Fruit fly (Drosophila melanogaster): ENCODE measurements around the gene Hsp26.
A peak's percentile ranks its signal among the peaks of the same experiment; 100 is the strongest.

The Hsp26 gene

dm6 chr3L:9383345-9384075 is 6.3 kb upstream of the Hsp26 start, which contains the start of gene Hsp27 (continued):
- peak; percentile 91 to 97 for TF ChIP-seq Hr51 (GFP tag; optimal IDR thresholded peaks at IDR 0.05)
- peak; percentile 81 for TF ChIP-seq ftz-f1 (GFP tag; optimal IDR thresholded peaks at IDR 0.05)
- TF ChIP-seq CG31365 (tag; optimal IDR thresholded peaks at IDR 0.05), result peak; percentile 89
- peak; percentile 61 for TF ChIP-seq CG14965 (GFP tag; optimal IDR thresholded peaks at IDR 0.05; ENCODE audit: borderline replicate concordance)
- TF ChIP-seq Dbx (GFP tag; IDR thresholded peaks at IDR 0.05), result peak; percentile 97
- peak; percentile 94 for TF ChIP-seq CG6654 (GFP tag; optimal IDR thresholded peaks at IDR 0.05)
- TF ChIP-seq CG6272 (GFP tag; IDR thresholded peaks at IDR 0.05), result peak; percentile 98
- peak in 1 of 2 experiments; percentile 27 for TF ChIP-seq insv (GFP tag; optimal IDR thresholded peaks at IDR 0.05)
- peak; percentile 92 for TF ChIP-seq CG12769 (tag; optimal IDR thresholded peaks at IDR 0.05)
- peak; percentile 97 for TF ChIP-seq cato (GFP tag; optimal IDR thresholded peaks at IDR 0.05; ENCODE audit: borderline replicate concordance)
- peak; percentile 99 for TF ChIP-seq Xbp1 (GFP tag; optimal IDR thresholded peaks at IDR 0.05)
- TF ChIP-seq Trl (optimal IDR thresholded peaks at IDR 0.05), result peak; percentile 22 to 27
- peak; percentile 95 for TF ChIP-seq Trl (GFP tag; optimal IDR thresholded peaks at IDR 0.05)
- TF ChIP-seq CG6683 (GFP tag; optimal IDR thresholded peaks at IDR 0.05), result peak; percentile 95
- peak; percentile 81 for TF ChIP-seq mirr (GFP tag; optimal IDR thresholded peaks at IDR 0.05)
- peak; percentile 97 for TF ChIP-seq sens-2 (GFP tag; IDR thresholded peaks at IDR 0.05)
- peak; percentile 75 for TF ChIP-seq Dip2 (GFP tag; IDR thresholded peaks at IDR 0.05)
- TF ChIP-seq CG12659 (GFP tag; optimal IDR thresholded peaks at IDR 0.05), result peak; percentile 97
- peak; percentile 95 for TF ChIP-seq CG6854 (GFP tag; optimal IDR thresholded peaks at IDR 0.05)
- peak; percentile 90 for TF ChIP-seq D19B (GFP tag; optimal IDR thresholded peaks at IDR 0.05)
- peak; percentile 96 for TF ChIP-seq CG9932 (GFP tag; IDR thresholded peaks at IDR 0.05)
- peak; percentile 96 for TF ChIP-seq BtbVII (GFP tag; optimal IDR thresholded peaks at IDR 0.05)
- TF ChIP-seq cg (GFP tag; optimal IDR thresholded peaks at IDR 0.05), result peak; percentile 90
- TF ChIP-seq onecut (GFP tag; IDR thresholded peaks at IDR 0.05), result peak; percentile 94
- TF ChIP-seq Spps (tag; optimal IDR thresholded peaks at IDR 0.05), result peak; percentile 96
- peak; percentile 96 for TF ChIP-seq CG15601 (tag; optimal IDR thresholded peaks at IDR 0.05)
- peak; percentile 99 for TF ChIP-seq zfh1 (GFP tag; IDR thresholded peaks at IDR 0.05)
- TF ChIP-seq sim (GFP tag; IDR thresholded peaks at IDR 0.05), result peak; percentile 97
- peak; percentile 92 for TF ChIP-seq GATAe (GFP tag; conservative IDR thresholded peaks at IDR 0.05)
- TF ChIP-seq CG2712 (tag; optimal IDR thresholded peaks at IDR 0.05), result peak; percentile 99
- TF ChIP-seq Scr (GFP tag; IDR thresholded peaks at IDR 0.05; ENCODE audit: partially characterized antibody), result no peak
- peak; percentile 99 for TF ChIP-seq Ada2b (GFP tag; IDR thresholded peaks at IDR 0.05)
- TF ChIP-seq bsh (GFP tag; optimal IDR thresholded peaks at IDR 0.05), result peak; percentile 99 to 100
- TF ChIP-seq CG8388 (GFP tag; optimal IDR thresholded peaks at IDR 0.05), result peak; percentile 97
- TF ChIP-seq chn (GFP tag; optimal IDR thresholded peaks at IDR 0.05), result peak; percentile 96
- TF ChIP-seq CG14050 (GFP tag; IDR thresholded peaks at IDR 0.05), result peak; percentile 97
- peak; percentile 93 for TF ChIP-seq NK7.1 (GFP tag; optimal IDR thresholded peaks at IDR 0.05)
- TF ChIP-seq Dfd (GFP tag; optimal IDR thresholded peaks at IDR 0.05), result no peak
- peak; percentile 96 for TF ChIP-seq CG4617 (GFP tag; optimal IDR thresholded peaks at IDR 0.05; ENCODE audit: borderline replicate concordance)
- TF ChIP-seq ssp (GFP tag; IDR thresholded peaks at IDR 0.05), result peak; percentile 94
- TF ChIP-seq CG7372 (GFP tag; IDR thresholded peaks at IDR 0.05), result peak; percentile 97
- peak; percentile 96 for TF ChIP-seq trh (GFP tag; optimal IDR thresholded peaks at IDR 0.05)
- TF ChIP-seq kni (GFP tag; optimal IDR thresholded peaks at IDR 0.05), result no peak
- no peak for TF ChIP-seq hth (optimal IDR thresholded peaks at IDR 0.05)
- TF ChIP-seq CG10959 (GFP tag; IDR thresholded peaks at IDR 0.05), result peak; percentile 95
- TF ChIP-seq Opbp (GFP tag; IDR thresholded peaks at IDR 0.05; ENCODE audit: partially characterized antibody), result 0 out of 3 replicates have a peak, but pooled peaks have one; percentile 50
- TF ChIP-seq org-1 (GFP tag; optimal IDR thresholded peaks at IDR 0.05), result peak; percentile 97
- TF ChIP-seq CG9797 (GFP tag; optimal IDR thresholded peaks at IDR 0.05), result peak; percentile 50
- peak; percentile 97 for TF ChIP-seq Fer1 (GFP tag; optimal IDR thresholded peaks at IDR 0.05)
